Fruit fly (Drosophila melanogaster) whole organism: ENCODE results near the gene CG5023.

ENCODE experiments used
- CG8478 ChIP-seq: fragments of >200 bp; optimal IDR thresholded peaks from 2 replicates; lab custom pipeline; 2018; ENCODE audit warnings: inconsistent platforms
- Dll ChIP-seq: fragments of >200 bp; optimal IDR thresholded peaks from 2 replicates; lab custom pipeline; 2017
- EcR ChIP-seq, 2 experiments: fragments of >200 bp; optimal IDR thresholded peaks; 2 replicates each; lab custom pipeline; 2017; ENCODE audit warnings: missing biosample characterization in 2 of 2, missing genetic modification characterization in 2 of 2, missing genetic modification reagents in 2 of 2
- pan ChIP-seq: fragments of >200 bp; optimal IDR thresholded peaks from 2 replicates; lab custom pipeline; 2017
- psq ChIP-seq: fragments of >200 bp; optimal IDR thresholded peaks from 2 replicates; lab custom pipeline; 2017
- usp ChIP-seq: fragments of >200 bp; optimal IDR thresholded peaks from 2 replicates; lab custom pipeline; 2017; ENCODE audit warnings: missing biosample characterization, missing genetic modification characterization, mixed read lengths

The CG5023 gene

dm6 chr3R:20169135-20169534, at the start of gene CG5023:
TSS of gene CG5023 (plus strand) at chr3R:20169435.
- TF ChIP-seq EcR (GFP tag; optimal IDR thresholded peaks at IDR 0.05; lab: Kevin White, UChicago) (no peak), Dll (lab: Kevin White, UChicago) (no peak), CG8478 (no peak), usp (GFP tag; lab: Kevin White, UChicago) (no peak), pan (lab: Kevin White, UChicago) (no peak), psq (lab: Kevin White, UChicago) (no peak)

- TF ChIP-seq pan (lab: Kevin White, UChicago) (no peak), usp (GFP tag; lab: Kevin White, UChicago) (no peak), psq (lab: Kevin White, UChicago) (no peak), Dll (lab: Kevin White, UChicago) (no peak), CG8478 (no peak), EcR (GFP tag; optimal IDR thresholded peaks at IDR 0.05; lab: Kevin White, UChicago) (no peak)
Measured at dm6 chr3R:20120760-20121159, 48.5 kb upstream of the CG5023 start, which contains the start of gene Gr92a. TSS of gene Gr92a (plus strand) at chr3R:20121060.

- no peak for TF ChIP-seq psq (lab: Kevin White, UChicago)
- no peak for TF ChIP-seq EcR (GFP tag; optimal IDR thresholded peaks at IDR 0.05; lab: Kevin White, UChicago)
- TF ChIP-seq pan (lab: Kevin White, UChicago) = no peak
- no peak for TF ChIP-seq usp (GFP tag; lab: Kevin White, UChicago)
- TF ChIP-seq CG8478 = no peak
- no peak for TF ChIP-seq Dll (lab: Kevin White, UChicago)
Measured at dm6 chr3R:20124394-20124793, 44.8 kb upstream of the CG5023 start.

DNA sequence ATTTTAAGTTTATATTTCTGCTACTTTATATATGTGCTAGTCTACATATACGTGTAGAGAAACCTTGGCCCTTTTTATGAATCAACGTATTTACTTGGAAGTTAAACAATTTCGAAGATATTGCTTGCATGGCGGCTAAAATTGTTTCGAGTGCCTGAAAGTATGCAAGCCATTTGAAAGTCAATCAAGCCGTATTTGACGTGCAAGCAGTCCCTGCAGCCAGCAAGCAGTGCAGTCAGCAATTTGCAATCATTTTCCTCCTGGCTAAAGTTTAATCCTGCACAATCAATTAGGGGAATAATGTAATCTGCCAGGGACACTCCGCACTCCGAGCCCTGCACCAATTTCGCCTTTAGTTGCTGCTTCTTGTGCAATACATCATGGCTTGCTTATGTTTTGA, 14.6 kb upstream of the CG5023 start:
- no peak for TF ChIP-seq pan (lab: Kevin White, UChicago)
- no peak for TF ChIP-seq Dll (lab: Kevin White, UChicago)

dm6 chr3R:20167635-20168395, 1.4 kb upstream of the CG5023 start:
- no peak for TF ChIP-seq psq (lab: Kevin White, UChicago)
- no peak for TF ChIP-seq CG8478

dm6 chr3R:20185057-20185456, 15.8 kb downstream of the CG5023 start:
- no peak for TF ChIP-seq EcR (GFP tag; optimal IDR thresholded peaks at IDR 0.05; lab: Kevin White, UChicago)
- no peak for TF ChIP-seq CG8478
- TF ChIP-seq pan (lab: Kevin White, UChicago) = no peak
- TF ChIP-seq psq (lab: Kevin White, UChicago) = no peak
- no peak for TF ChIP-seq usp (GFP tag; lab: Kevin White, UChicago)
- no peak for TF ChIP-seq Dll (lab: Kevin White, UChicago)

DNA sequence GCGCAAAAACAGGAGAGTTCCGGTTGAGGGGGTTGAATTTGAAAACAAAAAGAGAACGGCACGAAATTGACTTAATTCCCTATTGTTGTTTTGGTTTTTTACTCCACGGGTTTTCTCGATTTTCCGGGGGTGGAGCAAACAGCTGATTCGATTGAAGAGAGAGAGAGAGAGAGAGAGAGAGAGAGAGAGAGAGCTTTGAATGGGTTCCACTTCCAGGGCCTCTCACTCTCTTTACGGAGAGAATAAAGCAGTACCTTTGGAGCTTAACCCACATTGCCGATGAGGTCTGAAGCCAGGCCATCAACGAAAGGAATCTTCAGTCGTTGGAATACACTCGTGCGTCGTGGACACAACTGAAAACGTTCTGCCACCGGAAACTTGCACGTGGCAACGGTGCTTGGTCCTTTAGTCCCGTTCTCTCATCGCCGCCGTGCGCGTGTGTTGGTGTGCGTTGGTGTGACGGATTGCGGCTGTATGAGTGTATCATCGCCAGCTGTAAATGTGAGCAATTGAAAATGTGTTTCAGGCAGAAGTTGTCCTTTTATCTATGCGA, 35.3 kb downstream of the CG5023 start, which contains the start of gene Nlg4:
Nlg4 (plus strand) TSS at position 332 of the 553 bp plus-strand sequence.
- no peak for TF ChIP-seq Dll (lab: Kevin White, UChicago)
- TF ChIP-seq EcR (GFP tag; optimal IDR thresholded peaks at IDR 0.05; lab: Kevin White, UChicago) = no peak
- TF ChIP-seq pan (lab: Kevin White, UChicago) = no peak
- no peak for TF ChIP-seq CG8478
- no peak for TF ChIP-seq usp (GFP tag; lab: Kevin White, UChicago)
- no peak for TF ChIP-seq psq (lab: Kevin White, UChicago)

DNA sequence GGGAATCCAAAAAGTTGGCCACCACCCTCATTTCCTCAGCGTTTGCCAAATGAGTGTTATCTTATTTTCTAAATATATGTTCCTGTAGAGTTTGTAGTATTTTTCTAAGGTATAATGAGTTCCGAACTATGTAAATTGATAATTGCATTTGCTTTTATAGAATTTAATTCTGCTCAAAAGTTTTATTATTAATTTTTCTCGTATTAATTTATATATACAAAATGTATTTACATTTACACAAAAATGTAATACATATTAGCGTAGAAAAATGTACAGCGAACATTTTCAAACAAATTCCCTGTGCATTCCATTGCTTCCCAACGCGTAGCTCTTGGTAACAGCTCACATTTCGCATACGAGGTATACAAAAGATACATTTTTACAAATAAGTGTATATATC, 40.5 kb downstream of the CG5023 start, which contains the start of gene CG17199:
CG17199 (minus strand) TSS at position 101 of the 400 bp plus-strand sequence.
- TF ChIP-seq EcR (GFP tag; optimal IDR thresholded peaks at IDR 0.05; lab: Kevin White, UChicago) (no peak), psq (lab: Kevin White, UChicago) (no peak), CG8478 (no peak), usp (GFP tag; lab: Kevin White, UChicago) (no peak), pan (lab: Kevin White, UChicago) (no peak), Dll (lab: Kevin White, UChicago) (no peak)
